Fruit fly (Drosophila melanogaster) whole organism, adult: ENCODE results near the gene CG31457.

Experiments
- Clk ChIP-seq: fragments of 200-800 bp; sonication (Bioruptor generic); optimal IDR thresholded peaks from 2 replicates; lab custom pipeline; 2017; ENCODE audit warnings: missing biosample characterization, missing genetic modification characterization
- Crg-1 ChIP-seq: fragments of 200-800 bp; sonication (Bioruptor generic); optimal IDR thresholded peaks from 2 replicates; lab custom pipeline; 2016; ENCODE audit warnings: missing biosample characterization, missing genetic modification characterization
- bab1 ChIP-seq: fragments of 200-800 bp; sonication (Bioruptor generic); optimal IDR thresholded peaks from 3 replicates; lab custom pipeline; 2019; ENCODE audit warnings: missing biosample characterization, mild to moderate bottlenecking, missing genetic modification characterization, moderate library complexity
- cnc ChIP-seq, 2 experiments: fragments of >200 bp; optimal IDR thresholded peaks; 2 replicates each; lab custom pipeline; 2017

dm6 chr3R:23127796-23128195 is at the start of gene CG31457:
- no peak for TF ChIP-seq cnc (optimal IDR thresholded peaks at IDR 0.05; lab: Kevin White, UChicago)
- TF ChIP-seq Clk (GFP tag; lab: Kevin White, UChicago): no peak
- TF ChIP-seq Crg-1 (GFP tag; lab: Kevin White, UChicago): no peak
- peak; percentile 49 for TF ChIP-seq bab1
